Comparison of ENCODE assay signal across 1 fruit fly cellular context in the genomic region with DNA sequence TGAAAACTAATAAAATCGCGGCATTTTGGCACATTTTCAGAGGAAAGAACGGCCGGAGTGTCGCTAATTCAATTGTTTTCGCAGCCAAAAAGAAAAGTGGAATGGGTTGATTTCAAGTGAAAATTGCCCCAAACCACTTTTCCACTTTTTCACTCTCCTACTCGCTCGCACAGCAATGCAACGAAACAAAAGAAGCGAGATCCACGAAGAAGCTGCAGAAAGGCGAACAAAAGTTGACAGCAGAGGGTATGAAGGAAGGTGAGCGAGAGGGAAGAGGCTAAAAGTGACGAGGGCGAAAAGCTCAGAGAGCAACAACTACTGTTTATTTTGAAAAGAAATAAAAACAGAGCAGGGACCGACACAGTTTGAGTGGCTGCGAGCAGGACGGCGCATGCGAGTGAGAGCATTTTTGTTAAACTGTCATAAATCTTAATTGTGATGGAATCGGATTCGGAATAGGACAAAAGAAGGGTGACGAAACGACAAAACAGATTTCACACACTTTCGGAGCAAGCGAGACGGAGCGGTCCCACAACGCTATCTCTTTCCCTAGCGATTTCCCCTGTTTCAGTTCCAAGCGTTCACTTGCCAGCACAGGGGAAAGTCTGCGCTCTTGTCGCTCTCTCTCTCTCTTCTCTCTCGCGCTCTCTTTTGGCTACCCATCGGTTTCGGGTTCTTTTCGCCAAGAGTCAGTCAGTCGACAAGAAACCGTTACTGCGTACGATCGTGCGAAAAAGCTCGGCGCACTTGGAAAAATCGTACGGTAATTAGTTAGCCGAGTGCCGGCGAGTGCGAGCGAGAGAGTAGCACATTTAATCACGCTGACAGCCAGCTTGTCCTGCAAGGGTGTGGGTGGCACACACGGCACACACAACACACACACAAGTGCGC.
TF ChIP-seq lines count a peak whose summit lies in the region.

A gene (plus strand): TSS at position 694 of the 891 bp plus-strand sequence.

TF ChIP-seq in whole organism, embryonic, 481 proteins besides CTCF, POLR2A, EP300 and RAD21 (continued from another document):
- TF ChIP-seq Chrac-16 (GFP tag; optimal IDR thresholded peaks at IDR 0.05; lab: Kevin White, UChicago) = no peak
- no peak for TF ChIP-seq CG16815 (GFP tag; optimal IDR thresholded peaks at IDR 0.05; lab: Kevin White, UChicago)
- no peak for TF ChIP-seq fd64A (GFP tag; optimal IDR thresholded peaks at IDR 0.05; lab: Kevin White, UChicago)
- TF ChIP-seq CG10321 (GFP tag; IDR thresholded peaks at IDR 0.05; lab: Robert Waterston, UW) = peak; percentile 91
- no peak for TF ChIP-seq CG2712 (tag; optimal IDR thresholded peaks at IDR 0.05; lab: Kevin White, UChicago)
- TF ChIP-seq croc (GFP tag; conservative IDR thresholded peaks at IDR 0.05; lab: Robert Waterston, UW) = no peak
- TF ChIP-seq Dfd (GFP tag; optimal IDR thresholded peaks at IDR 0.05; lab: Kevin White, UChicago) = no peak
- TF ChIP-seq Dll (GFP tag; IDR thresholded peaks at IDR 0.05; lab: Robert Waterston, UW; ENCODE audit: partially characterized antibody) = 0 out of 4 replicates have a peak, but pooled peaks have one; percentile 38
- no peak for TF ChIP-seq btn (GFP tag; optimal IDR thresholded peaks at IDR 0.05; lab: Kevin White, UChicago)
- no peak for TF ChIP-seq kay (GFP tag; optimal IDR thresholded peaks at IDR 0.05; lab: Kevin White, UChicago)
- no peak for TF ChIP-seq schlank (tag; optimal IDR thresholded peaks at IDR 0.05; lab: Kevin White, UChicago)
- TF ChIP-seq dm (GFP tag; optimal IDR thresholded peaks at IDR 0.05; lab: Kevin White, UChicago) = no peak
- no peak for TF ChIP-seq CG3726 (GFP tag; IDR thresholded peaks at IDR 0.05; lab: Robert Waterston, UW)
- TF ChIP-seq CG2889 (GFP tag; IDR thresholded peaks at IDR 0.05; lab: Robert Waterston, UW) = no peak
- no peak for TF ChIP-seq CG1603 (tag; optimal IDR thresholded peaks at IDR 0.05; lab: Kevin White, UChicago)
- TF ChIP-seq Vsx1 (GFP tag; optimal IDR thresholded peaks at IDR 0.05; lab: Kevin White, UChicago) = peak; percentile 59
- TF ChIP-seq so (GFP tag; IDR thresholded peaks at IDR 0.05; lab: Robert Waterston, UW) = no peak
- TF ChIP-seq CG3065 (GFP tag; optimal IDR thresholded peaks at IDR 0.05; lab: Kevin White, UChicago) = no peak
- TF ChIP-seq vnd (GFP tag; IDR thresholded peaks at IDR 0.05; lab: Robert Waterston, UW; ENCODE audit: partially characterized antibody) = 0 out of 3 replicates have a peak, but pooled peaks have one; percentile 36
- no peak for TF ChIP-seq CG32767 (GFP tag; IDR thresholded peaks at IDR 0.05; lab: Robert Waterston, UW)
- TF ChIP-seq gcm2 (GFP tag; optimal IDR thresholded peaks at IDR 0.05; lab: Kevin White, UChicago) = no peak
- no peak for TF ChIP-seq CG5245 (GFP tag; optimal IDR thresholded peaks at IDR 0.05; lab: Kevin White, UChicago)
- TF ChIP-seq emc (GFP tag; optimal IDR thresholded peaks at IDR 0.05; lab: Kevin White, UChicago) = no peak
- peak; percentile 90 for TF ChIP-seq abd-A (tag; optimal IDR thresholded peaks at IDR 0.05; lab: Kevin White, UChicago)
- no peak for TF ChIP-seq Meics (GFP tag; optimal IDR thresholded peaks at IDR 0.05; lab: Kevin White, UChicago)
- TF ChIP-seq dysf (GFP tag; IDR thresholded peaks at IDR 0.05; lab: Robert Waterston, UW) = no peak; the same call in 2 of the 3 replicates
- TF ChIP-seq fd102C (GFP tag; optimal IDR thresholded peaks at IDR 0.05; lab: Kevin White, UChicago) = no peak
- TF ChIP-seq CG8089 (GFP tag; optimal IDR thresholded peaks at IDR 0.05; lab: Kevin White, UChicago) = no peak
- no peak for TF ChIP-seq D19B (GFP tag; optimal IDR thresholded peaks at IDR 0.05; lab: Kevin White, UChicago)
- TF ChIP-seq nom (GFP tag; optimal IDR thresholded peaks at IDR 0.05; lab: Kevin White, UChicago) = no peak
- TF ChIP-seq kah (GFP tag; optimal IDR thresholded peaks at IDR 0.05; lab: Kevin White, UChicago) = no peak
- no peak for TF ChIP-seq Camta (GFP tag; optimal IDR thresholded peaks at IDR 0.05; lab: Kevin White, UChicago)
- TF ChIP-seq sob (GFP tag; IDR thresholded peaks at IDR 0.05; lab: Robert Waterston, UW) = peak; percentile 29; the same call in 1 of the 2 replicates
- no peak for TF ChIP-seq CG16863 (GFP tag; optimal IDR thresholded peaks at IDR 0.05; lab: Kevin White, UChicago)
- peak; percentile 41; the same call in 1 of the 2 replicates for TF ChIP-seq stc (GFP tag; IDR thresholded peaks at IDR 0.05; lab: Robert Waterston, UW)
- TF ChIP-seq crol (GFP tag; IDR thresholded peaks at IDR 0.05; lab: Robert Waterston, UW) = peak; percentile 61
- no peak for TF ChIP-seq CG9609 (GFP tag; optimal IDR thresholded peaks at IDR 0.05; lab: Kevin White, UChicago)
- TF ChIP-seq CG17802 (tag; optimal IDR thresholded peaks at IDR 0.05; lab: Kevin White, UChicago) = no peak
- TF ChIP-seq CG17361 (GFP tag; IDR thresholded peaks at IDR 0.05; lab: Robert Waterston, UW) = no peak
- TF ChIP-seq CG12299 (tag; optimal IDR thresholded peaks at IDR 0.05; lab: Kevin White, UChicago) = no peak
- TF ChIP-seq Antp (GFP tag; optimal IDR thresholded peaks at IDR 0.05; lab: Kevin White, UChicago) = no peak
- TF ChIP-seq lmd (GFP tag; IDR thresholded peaks at IDR 0.05; lab: Robert Waterston, UW) = no peak
- no peak for TF ChIP-seq trem (tag; optimal IDR thresholded peaks at IDR 0.05; lab: Kevin White, UChicago)
- TF ChIP-seq CG3163 (GFP tag; optimal IDR thresholded peaks at IDR 0.05; lab: Kevin White, UChicago) = peak; percentile 77
- peak; percentile 36 for TF ChIP-seq Kr (GFP tag; optimal IDR thresholded peaks at IDR 0.05; lab: Kevin White, UChicago)
- TF ChIP-seq wdn (GFP tag; IDR thresholded peaks at IDR 0.05; lab: Robert Waterston, UW) = no peak
- no peak for TF ChIP-seq ab (GFP tag; optimal IDR thresholded peaks at IDR 0.05; lab: Kevin White, UChicago)
- TF ChIP-seq gce (GFP tag; IDR thresholded peaks at IDR 0.05; lab: Robert Waterston, UW) = peak; percentile 68; the same call in 2 of the 3 replicates
- TF ChIP-seq CG2678 (tag; optimal IDR thresholded peaks at IDR 0.05; lab: Kevin White, UChicago) = no peak
- no peak for TF ChIP-seq kni (GFP tag; optimal IDR thresholded peaks at IDR 0.05; lab: Kevin White, UChicago)
- TF ChIP-seq ac (GFP tag; optimal IDR thresholded peaks at IDR 0.05; lab: Kevin White, UChicago) = no peak
- no peak for TF ChIP-seq CG17829 (tag; optimal IDR thresholded peaks at IDR 0.05; lab: Kevin White, UChicago)
- no peak for TF ChIP-seq pb (GFP tag; optimal IDR thresholded peaks at IDR 0.05; lab: Kevin White, UChicago)
- no peak for TF ChIP-seq sim (GFP tag; IDR thresholded peaks at IDR 0.05; lab: Robert Waterston, UW)
- TF ChIP-seq CG16813 (GFP tag; IDR thresholded peaks at IDR 0.05; lab: Robert Waterston, UW; ENCODE audit: partially characterized antibody) = no peak
- no peak for TF ChIP-seq Neu2 (GFP tag; optimal IDR thresholded peaks at IDR 0.05; lab: Kevin White, UChicago; ENCODE audit: borderline replicate concordance)
- TF ChIP-seq CG12659 (GFP tag; optimal IDR thresholded peaks at IDR 0.05; lab: Kevin White, UChicago) = no peak
- no peak for TF ChIP-seq ham (GFP tag; IDR thresholded peaks at IDR 0.05; lab: Robert Waterston, UW)
- TF ChIP-seq CG6813 (GFP tag; optimal IDR thresholded peaks at IDR 0.05; lab: Kevin White, UChicago) = no peak
- no peak for TF ChIP-seq stwl (tag; optimal IDR thresholded peaks at IDR 0.05; lab: Kevin White, UChicago)
- no peak for TF ChIP-seq shn (GFP tag; optimal IDR thresholded peaks at IDR 0.05; lab: Kevin White, UChicago)
- TF ChIP-seq CG6854 (GFP tag; optimal IDR thresholded peaks at IDR 0.05; lab: Kevin White, UChicago) = no peak
- no peak for TF ChIP-seq CG10267 (tag; optimal IDR thresholded peaks at IDR 0.05; lab: Kevin White, UChicago)
- no peak for TF ChIP-seq chif (GFP tag; optimal IDR thresholded peaks at IDR 0.05; lab: Kevin White, UChicago)
- TF ChIP-seq Adf1 (GFP tag; IDR thresholded peaks at IDR 0.05; lab: Robert Waterston, UW) = no peak
- TF ChIP-seq al (GFP tag; IDR thresholded peaks at IDR 0.05; lab: Robert Waterston, UW) = no peak
- TF ChIP-seq run (tag; optimal IDR thresholded peaks at IDR 0.05; lab: Kevin White, UChicago) = no peak
- no peak for TF ChIP-seq bbx (GFP tag; IDR thresholded peaks at IDR 0.05; lab: Robert Waterston, UW; ENCODE audit: partially characterized antibody)
- no peak for TF ChIP-seq twi (tag; optimal IDR thresholded peaks at IDR 0.05; lab: Kevin White, UChicago)
- peak in 1 of 2 experiments; percentile 19 for TF ChIP-seq Pdp1 (GFP tag; optimal IDR thresholded peaks at IDR 0.05; lab: Kevin White, UChicago)
- no peak for TF ChIP-seq CkIIα-i1 (GFP tag; IDR thresholded peaks at IDR 0.05; lab: Robert Waterston, UW)
- TF ChIP-seq CG17328 (GFP tag; IDR thresholded peaks at IDR 0.05; lab: Robert Waterston, UW) = no peak
- TF ChIP-seq YL-1 (GFP tag; optimal IDR thresholded peaks at IDR 0.05; lab: Kevin White, UChicago) = no peak
- TF ChIP-seq CG18476 (GFP tag; optimal IDR thresholded peaks at IDR 0.05; lab: Kevin White, UChicago) = no peak
